Fruit fly (Drosophila melanogaster): ENCODE measurements around the gene Drsl6.
A peak's percentile ranks its signal among the peaks of the same experiment; 100 is the strongest.

Drsl6 gene

DNA sequence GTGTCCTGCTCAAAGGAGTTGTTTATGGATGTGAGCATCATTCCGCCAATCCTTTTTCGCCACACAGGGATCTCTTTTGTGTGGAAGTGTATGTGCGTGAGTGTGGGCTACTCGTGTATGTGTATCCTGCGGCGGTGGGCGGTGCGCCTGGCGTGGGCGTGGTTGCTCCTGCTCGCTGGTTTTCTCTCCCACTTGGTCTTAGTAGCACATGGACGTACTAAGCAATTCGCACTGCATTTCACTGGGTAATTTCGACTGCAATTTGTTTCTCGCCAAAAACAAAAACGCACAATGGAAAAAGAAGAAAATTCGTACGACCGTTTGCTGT is 10.7 kb downstream of the Drsl6 start:
- TF ChIP-seq cic (GFP tag; optimal IDR thresholded peaks at IDR 0.05) (no peak), cnc (optimal IDR thresholded peaks at IDR 0.05) (no peak), tj (GFP tag; optimal IDR thresholded peaks at IDR 0.05) (no peak), CG33017 (tag; optimal IDR thresholded peaks at IDR 0.05) (no peak), Hr96 (GFP tag; optimal IDR thresholded peaks at IDR 0.05) (no peak), kay (GFP tag; ENCODE audit: borderline replicate concordance) (no peak), ovo (GFP tag; optimal IDR thresholded peaks at IDR 0.05) (no peak)

DNA sequence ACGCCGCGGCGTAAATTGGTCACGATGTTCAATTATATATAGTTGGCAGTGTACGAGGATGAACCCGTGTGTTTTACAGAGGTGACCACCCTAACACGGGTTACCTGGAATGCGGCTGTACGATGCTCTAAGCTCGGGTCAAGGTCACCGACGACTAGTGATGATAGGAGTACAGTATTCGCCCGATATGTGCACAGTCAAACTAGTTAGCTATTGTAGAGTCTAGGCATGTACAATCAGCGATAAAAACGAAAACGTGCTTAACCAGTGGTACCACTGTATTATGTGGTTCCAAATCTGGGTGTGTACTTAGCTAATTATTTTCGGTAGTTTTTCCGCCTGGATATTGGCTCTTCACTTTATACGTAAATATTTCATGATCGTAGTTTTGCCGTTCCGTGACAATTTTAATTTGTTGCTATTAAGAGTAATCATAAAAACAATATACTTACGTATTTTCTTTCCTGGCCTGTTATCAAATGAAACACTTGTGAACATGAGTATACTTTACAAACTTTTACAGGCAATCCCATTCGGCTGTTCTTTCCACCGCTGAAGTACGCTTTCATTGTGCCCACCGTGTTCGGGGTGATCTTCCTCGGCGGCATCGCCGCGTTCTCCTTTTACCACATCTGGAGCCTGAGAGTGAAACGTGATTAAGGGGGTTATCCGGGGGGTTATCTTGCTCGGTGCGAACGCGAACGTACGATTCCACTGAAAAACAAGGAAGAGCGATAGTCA is 16.1 kb downstream of the Drsl6 start:
- TF ChIP-seq CG7045 (GFP tag; optimal IDR thresholded peaks at IDR 0.05) = no peak
- TF ChIP-seq cic (GFP tag; optimal IDR thresholded peaks at IDR 0.05) = peak; percentile 75
- peak; percentile 5 for TF ChIP-seq Hr96 (GFP tag; optimal IDR thresholded peaks at IDR 0.05)
- TF ChIP-seq CG33017 (tag; optimal IDR thresholded peaks at IDR 0.05) = peak; percentile 48
- TF ChIP-seq CG14711 (tag; optimal IDR thresholded peaks at IDR 0.05) = no peak
- TF ChIP-seq Crg-1 (GFP tag; optimal IDR thresholded peaks at IDR 0.05) = peak; percentile 5
- no peak for TF ChIP-seq CG5204 (GFP tag; optimal IDR thresholded peaks at IDR 0.05)
- TF ChIP-seq CG11617 (GFP tag; optimal IDR thresholded peaks at IDR 0.05) = no peak
- no peak for TF ChIP-seq kay (GFP tag; ENCODE audit: borderline replicate concordance)
- TF ChIP-seq Clk (GFP tag; optimal IDR thresholded peaks at IDR 0.05) = peak; percentile 35
- no peak for TF ChIP-seq Mnt (GFP tag; optimal IDR thresholded peaks at IDR 0.05)
- TF ChIP-seq ovo (GFP tag; optimal IDR thresholded peaks at IDR 0.05) = no peak
- peak in 1 of 2 experiments; percentile 4 for TF ChIP-seq cnc (optimal IDR thresholded peaks at IDR 0.05)
- no peak for TF ChIP-seq pad (GFP tag; optimal IDR thresholded peaks at IDR 0.05)
- no peak for TF ChIP-seq tj (GFP tag; optimal IDR thresholded peaks at IDR 0.05)
- peak; percentile 34 for TF ChIP-seq CG12768 (GFP tag; optimal IDR thresholded peaks at IDR 0.05)
- TF ChIP-seq CG1620 (GFP tag; optimal IDR thresholded peaks at IDR 0.05) = no peak
- TF ChIP-seq toe (GFP tag; optimal IDR thresholded peaks at IDR 0.05) = peak; percentile 0
- peak; percentile 37 for TF ChIP-seq bab1 (GFP tag; optimal IDR thresholded peaks at IDR 0.05)
- peak; percentile 55 for TF ChIP-seq CG7101 (tag; optimal IDR thresholded peaks at IDR 0.05)

DNA sequence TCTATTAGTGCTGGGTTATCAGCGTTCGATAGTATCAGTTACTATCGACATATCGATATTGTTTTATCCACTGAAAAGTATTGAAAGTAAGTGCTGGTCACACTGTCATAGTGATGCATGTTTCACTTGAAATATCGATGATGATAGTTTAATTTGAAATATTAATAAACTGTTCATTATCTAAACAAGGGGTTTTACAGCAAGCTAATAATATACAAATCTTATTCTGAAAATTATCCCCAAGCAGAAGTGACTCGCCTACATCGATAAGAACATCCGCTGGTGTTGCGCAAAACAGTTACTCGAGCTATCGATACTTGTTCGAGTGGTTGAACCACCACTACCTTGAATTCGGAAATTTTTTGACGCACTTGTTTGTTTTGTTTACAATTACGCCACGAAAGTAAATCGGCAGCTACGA is 17.0 kb downstream of the Drsl6 start, which contains the start of the genes PIG-C, CG12016 and Dpm2:
Gene PIG-C (minus strand): TSS at position 10 of the 421 bp plus-strand sequence.
Gene CG12016 (plus strand): TSS at position 333 of the 421 bp plus-strand sequence.
Gene Dpm2 (plus strand): TSS at position 333 of the 421 bp plus-strand sequence.
- TF ChIP-seq tj (GFP tag; optimal IDR thresholded peaks at IDR 0.05) (peak; percentile 40), CG1620 (GFP tag; optimal IDR thresholded peaks at IDR 0.05) (peak; percentile 81), kay (GFP tag; ENCODE audit: borderline replicate concordance) (no peak), CG12768 (GFP tag; optimal IDR thresholded peaks at IDR 0.05) (peak; percentile 40), pad (GFP tag; optimal IDR thresholded peaks at IDR 0.05) (peak; percentile 54), CG11617 (GFP tag; optimal IDR thresholded peaks at IDR 0.05) (peak; percentile 59), Crg-1 (GFP tag; optimal IDR thresholded peaks at IDR 0.05) (peak; percentile 65), ovo (GFP tag; optimal IDR thresholded peaks at IDR 0.05) (peak; percentile 49), CG7101 (tag; optimal IDR thresholded peaks at IDR 0.05) (peak; percentile 75), bab1 (GFP tag; optimal IDR thresholded peaks at IDR 0.05) (peak; percentile 75), cnc (optimal IDR thresholded peaks at IDR 0.05) (no peak), CG7045 (GFP tag; optimal IDR thresholded peaks at IDR 0.05) (peak; percentile 54), CG33017 (tag; optimal IDR thresholded peaks at IDR 0.05) (peak; percentile 66), CG14711 (tag; optimal IDR thresholded peaks at IDR 0.05) (peak; percentile 53), cic (GFP tag; optimal IDR thresholded peaks at IDR 0.05) (no peak), toe (GFP tag; optimal IDR thresholded peaks at IDR 0.05) (peak; percentile 92), Clk (GFP tag; optimal IDR thresholded peaks at IDR 0.05) (peak; percentile 44), Mnt (GFP tag; optimal IDR thresholded peaks at IDR 0.05) (peak; percentile 76), CG5204 (GFP tag; optimal IDR thresholded peaks at IDR 0.05) (no peak), Hr96 (GFP tag; optimal IDR thresholded peaks at IDR 0.05) (peak; percentile 85)

DNA sequence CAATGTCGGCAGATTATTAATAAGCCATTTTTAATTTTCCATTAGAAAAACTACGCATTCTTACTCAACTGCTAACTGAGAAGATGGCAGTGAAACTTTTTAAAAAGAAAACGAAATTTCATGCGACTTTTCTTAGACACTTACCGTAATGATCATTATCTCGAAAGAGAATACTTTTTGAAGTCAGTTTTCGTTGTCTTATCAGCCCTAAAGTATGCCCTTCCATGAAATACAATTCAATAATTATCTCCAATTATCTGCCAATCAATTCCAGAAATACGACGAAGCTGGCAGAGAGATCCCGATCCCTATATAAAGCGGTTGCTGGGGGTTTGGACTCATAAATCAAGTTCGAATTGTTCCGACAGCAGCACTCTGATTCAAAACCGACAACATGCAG is 19.8 kb downstream of the Drsl6 start, which contains the start of gene Drsl5:
Gene Drsl5 (plus strand): TSS at position 341 of the 400 bp plus-strand sequence.
- no peak for TF ChIP-seq CG14711 (tag; optimal IDR thresholded peaks at IDR 0.05)
- no peak for TF ChIP-seq kay (GFP tag; ENCODE audit: borderline replicate concordance)
- no peak for TF ChIP-seq CG5204 (GFP tag; optimal IDR thresholded peaks at IDR 0.05)
- TF ChIP-seq Hr96 (GFP tag; optimal IDR thresholded peaks at IDR 0.05) = no peak
- TF ChIP-seq ovo (GFP tag; optimal IDR thresholded peaks at IDR 0.05) = no peak
- TF ChIP-seq cnc (optimal IDR thresholded peaks at IDR 0.05) = no peak
- TF ChIP-seq CG11617 (GFP tag; optimal IDR thresholded peaks at IDR 0.05) = no peak
- TF ChIP-seq Crg-1 (GFP tag; optimal IDR thresholded peaks at IDR 0.05) = no peak
- no peak for TF ChIP-seq CG12768 (GFP tag; optimal IDR thresholded peaks at IDR 0.05)
- no peak for TF ChIP-seq cic (GFP tag; optimal IDR thresholded peaks at IDR 0.05)
- no peak for TF ChIP-seq toe (GFP tag; optimal IDR thresholded peaks at IDR 0.05)
- TF ChIP-seq bab1 (GFP tag; optimal IDR thresholded peaks at IDR 0.05) = no peak
- TF ChIP-seq CG1620 (GFP tag; optimal IDR thresholded peaks at IDR 0.05) = no peak
- no peak for TF ChIP-seq CG7101 (tag; optimal IDR thresholded peaks at IDR 0.05)
- TF ChIP-seq pad (GFP tag; optimal IDR thresholded peaks at IDR 0.05) = no peak
- no peak for TF ChIP-seq CG33017 (tag; optimal IDR thresholded peaks at IDR 0.05)
- no peak for TF ChIP-seq CG7045 (GFP tag; optimal IDR thresholded peaks at IDR 0.05)
- TF ChIP-seq Clk (GFP tag; optimal IDR thresholded peaks at IDR 0.05) = no peak
- TF ChIP-seq tj (GFP tag; optimal IDR thresholded peaks at IDR 0.05) = no peak

DNA sequence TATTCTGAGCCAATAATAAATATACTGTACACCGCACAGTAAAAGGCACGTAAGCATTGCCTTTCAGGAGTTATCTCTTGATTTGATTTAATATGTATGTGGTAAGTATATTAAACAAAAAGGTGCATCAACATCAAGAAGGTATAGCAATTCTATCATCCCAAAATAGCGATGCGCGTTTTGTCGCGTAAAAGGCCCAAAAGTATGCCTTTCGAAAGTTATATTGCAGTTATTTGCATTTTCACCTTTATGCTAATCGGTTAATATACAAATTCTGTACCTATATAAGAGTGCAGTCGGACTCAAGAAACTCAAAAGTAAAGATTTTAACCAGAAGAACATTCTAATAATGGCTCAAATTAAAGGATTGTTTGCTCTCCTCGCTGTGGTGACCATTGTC is 20.9 kb downstream of the Drsl6 start, which contains the start of gene Drsl4:
Gene Drsl4 (plus strand): TSS at position 333 of the 400 bp plus-strand sequence.
- no peak for TF ChIP-seq CG14711 (tag; optimal IDR thresholded peaks at IDR 0.05)
- peak; percentile 22 for TF ChIP-seq bab1 (GFP tag; optimal IDR thresholded peaks at IDR 0.05)

DNA sequence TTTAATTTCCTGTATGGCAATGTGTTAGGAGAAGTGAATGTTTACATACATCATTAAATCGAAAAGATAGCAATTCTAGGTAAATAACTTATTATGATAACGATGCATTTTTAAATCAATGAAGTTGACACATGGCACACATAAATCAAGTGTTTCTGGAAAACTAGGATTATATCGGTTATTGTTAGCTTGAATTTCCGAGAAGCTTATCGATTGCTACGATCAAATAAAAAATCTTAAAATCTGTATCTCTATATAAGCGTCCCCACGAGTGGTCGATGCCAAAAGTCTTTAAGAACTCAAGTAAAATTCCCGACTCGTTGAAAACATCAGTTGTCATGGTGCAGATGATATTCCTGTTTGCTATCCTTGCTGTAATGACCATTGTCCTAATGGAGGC is 21.5 kb downstream of the Drsl6 start, which contains the start of gene Drsl3:
Gene Drsl3 (plus strand): TSS at position 301 of the 400 bp plus-strand sequence.
- TF ChIP-seq CG11617 (GFP tag; optimal IDR thresholded peaks at IDR 0.05) (no peak), CG12768 (GFP tag; optimal IDR thresholded peaks at IDR 0.05) (no peak), CG33017 (tag; optimal IDR thresholded peaks at IDR 0.05) (no peak), CG7045 (GFP tag; optimal IDR thresholded peaks at IDR 0.05) (no peak), cic (GFP tag; optimal IDR thresholded peaks at IDR 0.05) (no peak), Hr96 (GFP tag; optimal IDR thresholded peaks at IDR 0.05) (no peak), Crg-1 (GFP tag; optimal IDR thresholded peaks at IDR 0.05) (no peak), bab1 (GFP tag; optimal IDR thresholded peaks at IDR 0.05) (no peak), CG1620 (GFP tag; optimal IDR thresholded peaks at IDR 0.05) (no peak), pad (GFP tag; optimal IDR thresholded peaks at IDR 0.05) (no peak)

Data from whole organism, adult.